Worm (Caenorhabditis elegans) whole organism, L3 larva: ENCODE data around the gene Y51A2A.4.

Experiments
- elt-2 ChIP-seq: sonication (generic microtip); optimal IDR thresholded peaks from 2 replicates; lab custom pipeline; 2016; ENCODE audit warnings: missing genetic modification reagents, mild to moderate bottlenecking, missing genetic modification characterization, missing compliant biosample characterization
- elt-3 ChIP-seq, 3 experiments: fragments of 150-350 bp in 1 of 3; sonication (generic microtip) in 2 of 3; optimal IDR thresholded peaks; 2 replicates in 2 of 3; 4 replicates in 1 of 3; lab custom pipeline; 2014 to 2017; ENCODE audit warnings: missing biosample characterization in 3 of 3, missing genetic modification characterization in 3 of 3
- jun-1 ChIP-seq: fragments of 150-350 bp; optimal IDR thresholded peaks from 2 replicates; lab custom pipeline; 2014; ENCODE audit warnings: missing biosample characterization, missing genetic modification reagents, missing genetic modification characterization
- nhr-67 ChIP-seq: fragments of 150-350 bp; optimal IDR thresholded peaks from 2 replicates; lab custom pipeline; 2014; ENCODE audit warnings: missing biosample characterization, missing genetic modification characterization
- nhr-76 ChIP-seq: fragments of 150-350 bp; sonication (generic microtip); optimal IDR thresholded peaks from 5 replicates; lab custom pipeline; 2014; ENCODE audit warnings: missing biosample characterization, missing genetic modification characterization
- skn-1 ChIP-seq: fragments of 150-350 bp; optimal IDR thresholded peaks from 2 replicates; lab custom pipeline; 2014; ENCODE audit warnings: missing biosample characterization, missing genetic modification characterization

DNA sequence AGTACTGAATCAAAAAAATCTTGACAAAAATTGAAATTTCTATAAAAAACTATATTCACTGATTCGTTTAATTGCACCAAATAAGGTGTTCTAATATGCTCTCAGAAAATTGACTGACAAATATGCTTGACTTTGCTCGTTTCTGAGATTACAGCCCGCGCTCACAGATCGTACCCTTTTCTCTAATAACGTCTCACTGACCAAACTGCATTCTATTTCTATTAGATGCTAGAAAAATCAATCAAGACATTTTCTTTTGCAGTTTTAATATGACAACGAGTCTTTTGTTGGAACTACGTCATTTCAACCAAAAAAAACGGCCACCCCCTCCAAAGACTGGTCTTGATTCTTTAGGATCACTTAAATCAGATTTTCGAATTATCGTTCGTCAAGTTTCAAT, 8.1 kb upstream of the Y51A2A.4 start, which contains the start of gene clec-247:
- TF ChIP-seq nhr-67 (tag; lab: Kevin White, UChicago) (no peak), skn-1 (tag; lab: Kevin White, UChicago) (no peak), elt-2 (no peak), elt-3 (tag; optimal IDR thresholded peaks at IDR 0.05; lab: Kevin White, UChicago) (no peak), jun-1 (tag; lab: Kevin White, UChicago) (no peak), nhr-76 (tag; lab: Kevin White, UChicago) (no peak)
